Worm (Caenorhabditis elegans): ENCODE measurements around the gene ZK1248.4.

DNA sequence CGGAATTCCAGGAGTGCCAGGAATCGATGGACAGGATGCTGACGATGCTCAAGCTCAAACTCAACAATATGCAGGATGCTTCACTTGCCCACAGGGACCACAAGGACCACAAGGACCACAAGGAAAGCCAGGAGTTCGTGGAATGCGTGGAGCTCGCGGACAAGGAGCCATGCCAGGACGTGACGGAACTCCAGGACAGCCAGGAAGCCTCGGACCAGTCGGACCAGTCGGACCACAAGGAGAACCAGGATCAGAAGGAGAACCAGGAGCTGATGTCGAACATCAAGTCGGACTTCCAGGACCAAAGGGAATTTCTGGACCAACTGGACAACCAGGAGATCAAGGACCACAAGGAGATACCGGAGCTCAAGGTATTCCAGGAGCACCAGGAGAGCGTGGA, 13.0 kb downstream of the ZK1248.4 start:
- TF ChIP-seq flt-1 (GFP tag; IDR thresholded peaks at IDR 0.05) (no peak), ztf-23 (GFP tag; IDR thresholded peaks at IDR 0.05) (no peak), ztf-29 (GFP tag; IDR thresholded peaks at IDR 0.05) (no peak), klf-2 (GFP tag; conservative IDR thresholded peaks at IDR 0.05) (no peak), tab-1 (GFP tag; IDR thresholded peaks at IDR 0.05) (no peak), ref-1 (GFP tag; conservative IDR thresholded peaks at IDR 0.05) (no peak), cog-1 (tag; optimal IDR thresholded peaks at IDR 0.05) (no peak)
